Worm (Caenorhabditis elegans) whole organism, L3 larva: Measurements from ENCODE around the gene Y39A1A.21.

Experiments used
- ZK546.5 ChIP-seq: sonication (generic microtip); optimal IDR thresholded peaks from 2 replicates; lab custom pipeline; 2017; ENCODE audit warnings: missing biosample characterization, missing genetic modification characterization
- aly-2 ChIP-seq: fragments of 150-350 bp; optimal IDR thresholded peaks from 2 replicates; lab custom pipeline; 2014; ENCODE audit warnings: missing biosample characterization, missing genetic modification characterization
- ama-1 ChIP-seq: fragments of 150-350 bp; optimal IDR thresholded peaks from 2 replicates; lab custom pipeline; 2018
- ceh-82 ChIP-seq: fragments of 150-350 bp; optimal IDR thresholded peaks from 2 replicates; lab custom pipeline; 2014; ENCODE audit warnings: missing biosample characterization, missing genetic modification characterization
- daf-12 ChIP-seq: fragments of 150-350 bp; optimal IDR thresholded peaks from 2 replicates; lab custom pipeline; 2014; ENCODE audit warnings: missing biosample characterization, missing genetic modification reagents, missing genetic modification characterization
- elt-1 ChIP-seq: fragments of 150-350 bp; optimal IDR thresholded peaks from 2 replicates; lab custom pipeline; 2014; ENCODE audit warnings: missing biosample characterization, missing genetic modification characterization
- elt-2 ChIP-seq: sonication (generic microtip); optimal IDR thresholded peaks from 2 replicates; lab custom pipeline; 2016; ENCODE audit warnings: missing genetic modification reagents, mild to moderate bottlenecking, missing genetic modification characterization, missing compliant biosample characterization
- elt-3 ChIP-seq, 3 experiments: fragments of 150-350 bp in 1 of 3; sonication (generic microtip) in 2 of 3; optimal IDR thresholded peaks; 2 replicates in 2 of 3; 4 replicates in 1 of 3; lab custom pipeline; 2014 to 2017; ENCODE audit warnings: missing biosample characterization in 3 of 3, missing genetic modification characterization in 3 of 3
- eor-1 ChIP-seq, 2 experiments: fragments of 150-350 bp; optimal IDR thresholded peaks; 2 replicates each; lab custom pipeline; 2014 to 2018; ENCODE audit warnings: missing biosample characterization in 2 of 2, missing genetic modification characterization in 2 of 2
- fkh-10 ChIP-seq: sonication (generic microtip); optimal IDR thresholded peaks from 2 replicates; lab custom pipeline; 2017; ENCODE audit warnings: missing biosample characterization, missing genetic modification reagents, missing genetic modification characterization
- fkh-2 ChIP-seq: fragments of 150-350 bp; optimal IDR thresholded peaks from 2 replicates; lab custom pipeline; 2014; ENCODE audit warnings: missing biosample characterization, missing genetic modification reagents, missing genetic modification characterization
- fos-1 ChIP-seq: fragments of 150-350 bp; optimal IDR thresholded peaks from 2 replicates; lab custom pipeline; 2014; ENCODE audit warnings: missing biosample characterization, missing genetic modification characterization
- hmg-11 ChIP-seq: sonication (generic microtip); optimal IDR thresholded peaks from 2 replicates; lab custom pipeline; 2016; ENCODE audit warnings: missing genetic modification characterization, missing compliant biosample characterization
- jun-1 ChIP-seq: fragments of 150-350 bp; optimal IDR thresholded peaks from 2 replicates; lab custom pipeline; 2014; ENCODE audit warnings: missing biosample characterization, missing genetic modification reagents, missing genetic modification characterization
- lin-15B ChIP-seq: fragments of 150-350 bp; optimal IDR thresholded peaks from 2 replicates; lab custom pipeline; 2014; ENCODE audit warnings: missing biosample characterization, missing genetic modification characterization
- lin-39 ChIP-seq: fragments of 150-350 bp; optimal IDR thresholded peaks from 2 replicates; lab custom pipeline; 2018; ENCODE audit warnings: missing biosample characterization, missing genetic modification reagents, missing genetic modification characterization
- lsy-12 ChIP-seq: sonication (generic microtip); optimal IDR thresholded peaks from 2 replicates; lab custom pipeline; 2016; ENCODE audit warnings: mild to moderate bottlenecking, missing genetic modification characterization, missing compliant biosample characterization
- mdl-1 ChIP-seq: fragments of 150-350 bp; optimal IDR thresholded peaks from 2 replicates; lab custom pipeline; 2014; ENCODE audit warnings: missing biosample characterization, missing genetic modification characterization
- mml-1 ChIP-seq: fragments of 150-350 bp; sonication (generic microtip); optimal IDR thresholded peaks from 3 replicates; lab custom pipeline; 2014; ENCODE audit warnings: missing biosample characterization, missing genetic modification characterization
- nfya-1 ChIP-seq: sonication (generic microtip); optimal IDR thresholded peaks from 2 replicates; lab custom pipeline; 2017; ENCODE audit warnings: missing genetic modification characterization, mild to moderate bottlenecking, missing compliant biosample characterization, antibody characterized with exemption, moderate library complexity; ENCODE audit not compliant: insufficient read depth
- nhr-11 ChIP-seq: fragments of 150-350 bp; optimal IDR thresholded peaks from 2 replicates; lab custom pipeline; 2014; ENCODE audit warnings: missing biosample characterization, missing genetic modification characterization
- nhr-23 ChIP-seq: fragments of 150-350 bp; optimal IDR thresholded peaks from 2 replicates; lab custom pipeline; 2014; ENCODE audit warnings: missing biosample characterization, missing genetic modification reagents, missing genetic modification characterization
- nhr-237 ChIP-seq: fragments of 150-350 bp; optimal IDR thresholded peaks from 2 replicates; lab custom pipeline; 2014; ENCODE audit warnings: missing biosample characterization, missing genetic modification characterization
- nhr-25 ChIP-seq: sonication (generic microtip); optimal IDR thresholded peaks from 2 replicates; lab custom pipeline; 2017; ENCODE audit warnings: missing biosample characterization, missing genetic modification characterization
- nhr-28 ChIP-seq: fragments of 150-350 bp; optimal IDR thresholded peaks from 2 replicates; lab custom pipeline; 2014; ENCODE audit warnings: missing biosample characterization, missing genetic modification characterization
- nhr-43 ChIP-seq: sonication (generic microtip); optimal IDR thresholded peaks from 2 replicates; lab custom pipeline; 2016; ENCODE audit warnings: mild to moderate bottlenecking, missing genetic modification characterization, missing compliant biosample characterization; ENCODE audit not compliant: poor library complexity, severe bottlenecking
- nhr-67 ChIP-seq: fragments of 150-350 bp; optimal IDR thresholded peaks from 2 replicates; lab custom pipeline; 2014; ENCODE audit warnings: missing biosample characterization, missing genetic modification characterization
- nhr-76 ChIP-seq: fragments of 150-350 bp; sonication (generic microtip); optimal IDR thresholded peaks from 5 replicates; lab custom pipeline; 2014; ENCODE audit warnings: missing biosample characterization, missing genetic modification characterization
- nhr-77 ChIP-seq: fragments of 150-350 bp; optimal IDR thresholded peaks from 2 replicates; lab custom pipeline; 2014; ENCODE audit warnings: missing biosample characterization, missing genetic modification characterization
- pha-4 ChIP-seq: fragments of 150-350 bp; optimal IDR thresholded peaks from 2 replicates; lab custom pipeline; 2014; ENCODE audit warnings: missing biosample characterization, missing genetic modification reagents, missing genetic modification characterization
- pqm-1 ChIP-seq: fragments of 150-350 bp; optimal IDR thresholded peaks from 2 replicates; lab custom pipeline; 2017; ENCODE audit warnings: missing biosample characterization, missing genetic modification characterization, inconsistent platforms
- sea-2 ChIP-seq: fragments of 150-350 bp; sonication (generic microtip); optimal IDR thresholded peaks from 4 replicates; lab custom pipeline; 2014; ENCODE audit warnings: missing biosample characterization, missing genetic modification reagents, missing genetic modification characterization
- skn-1 ChIP-seq: fragments of 150-350 bp; optimal IDR thresholded peaks from 2 replicates; lab custom pipeline; 2014; ENCODE audit warnings: missing biosample characterization, missing genetic modification characterization
- snpc-4 ChIP-seq: fragments of 150-350 bp; optimal IDR thresholded peaks from 2 replicates; lab custom pipeline; 2014; ENCODE audit warnings: missing biosample characterization, missing genetic modification characterization
- tbx-2 ChIP-seq: sonication (generic microtip); optimal IDR thresholded peaks from 2 replicates; lab custom pipeline; 2016; ENCODE audit warnings: mild to moderate bottlenecking, missing genetic modification characterization, missing compliant biosample characterization
- unc-39 ChIP-seq: sonication (generic microtip); optimal IDR thresholded peaks from 4 replicates; lab custom pipeline; 2017; ENCODE audit warnings: missing biosample characterization, missing genetic modification characterization
- zag-1 ChIP-seq: fragments of 150-350 bp; optimal IDR thresholded peaks from 2 replicates; lab custom pipeline; 2014; ENCODE audit warnings: missing biosample characterization, missing genetic modification characterization
- ztf-11 ChIP-seq: fragments of 150-350 bp; optimal IDR thresholded peaks from 2 replicates; lab custom pipeline; 2014; ENCODE audit warnings: missing biosample characterization, missing genetic modification characterization
- ztf-4 ChIP-seq: fragments of 150-350 bp; optimal IDR thresholded peaks from 2 replicates; lab custom pipeline; 2014; ENCODE audit warnings: missing biosample characterization, missing genetic modification characterization

Y39A1A.21 gene

ce11 chrIII:10708484-10708883 is 1.7 kb upstream of the Y39A1A.21 start:
- TF ChIP-seq eor-1 (tag; optimal IDR thresholded peaks at IDR 0.05; lab: Kevin White, UChicago) (no peak), lin-39 (tag; lab: Kevin White, UChicago) (no peak), fkh-10 (GFP tag; lab: Kevin White, UChicago) (no peak), fkh-2 (tag; lab: Kevin White, UChicago) (no peak), snpc-4 (no peak), nhr-77 (tag; lab: Kevin White, UChicago) (no peak), elt-1 (tag; lab: Kevin White, UChicago) (no peak), hmg-11 (tag; lab: Kevin White, UChicago) (no peak), nhr-23 (tag; lab: Kevin White, UChicago) (no peak), lin-15B (no peak), elt-2 (no peak), lsy-12 (tag; lab: Kevin White, UChicago) (no peak)

DNA sequence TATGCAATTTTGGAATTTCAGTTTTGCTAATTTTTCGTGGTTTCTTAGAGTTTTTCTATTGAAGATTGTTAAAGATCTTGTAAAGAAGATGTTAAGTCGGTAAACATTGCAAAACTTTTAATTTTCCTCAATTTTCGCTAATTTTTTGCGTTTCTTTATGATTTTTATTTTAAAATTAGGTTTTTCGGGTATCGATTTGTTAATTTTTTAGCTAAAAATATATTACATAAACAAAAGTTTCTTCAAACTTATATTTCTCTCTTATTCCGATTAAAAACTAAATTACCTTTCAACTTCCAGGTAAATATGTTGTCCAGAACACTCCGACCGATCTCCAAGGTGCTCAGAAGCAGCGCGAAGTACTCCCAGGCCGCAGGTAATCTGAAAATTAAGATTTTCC is 639 bp upstream of the Y39A1A.21 start, which contains the start of gene mrpl-12:
mrpl-12 (plus strand) TSS at position 301 of the 400 bp plus-strand sequence.
- TF ChIP-seq nhr-23 (tag; lab: Kevin White, UChicago): no peak
- no peak for TF ChIP-seq jun-1 (tag; lab: Kevin White, UChicago)

DNA sequence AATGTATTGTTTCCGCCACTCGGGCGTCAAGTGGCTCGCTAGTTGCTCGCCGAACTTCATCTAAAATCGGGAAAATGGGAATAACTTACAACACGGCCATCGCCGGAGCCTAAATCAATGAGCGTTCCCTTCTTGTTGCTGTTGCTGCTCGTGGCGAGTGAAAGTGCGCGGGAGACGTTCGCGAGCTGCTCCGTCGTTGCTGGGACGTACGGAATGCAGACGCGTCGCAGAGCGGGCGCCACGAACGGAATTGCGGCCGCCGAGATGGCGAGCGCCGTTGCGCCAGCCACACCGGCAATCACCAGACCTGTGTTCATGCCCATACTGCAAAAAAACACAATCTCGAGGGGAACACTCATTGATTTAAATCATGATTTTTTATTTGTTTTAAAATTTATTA is 341 bp downstream of the Y39A1A.21 start:
- no peak for TF ChIP-seq ceh-82
- TF ChIP-seq ztf-4 (tag; lab: Kevin White, UChicago): no peak
- no peak for TF ChIP-seq ztf-11 (tag; lab: Kevin White, UChicago)
- no peak for TF ChIP-seq fos-1 (tag; lab: Kevin White, UChicago)
- TF ChIP-seq pha-4 (tag; lab: Kevin White, UChicago): no peak
- TF ChIP-seq nhr-77 (tag; lab: Kevin White, UChicago): no peak
- TF ChIP-seq fkh-10 (GFP tag; lab: Kevin White, UChicago): no peak
- TF ChIP-seq mml-1 (tag; lab: Kevin White, UChicago): no peak
- no peak for TF ChIP-seq elt-1 (tag; lab: Kevin White, UChicago)
- no peak for TF ChIP-seq pqm-1 (tag; lab: Kevin White, UChicago)
- TF ChIP-seq lin-39 (tag; lab: Kevin White, UChicago): no peak
- TF ChIP-seq lin-15B: no peak
- no peak for TF ChIP-seq nhr-237 (tag; lab: Kevin White, UChicago)
- TF ChIP-seq snpc-4: no peak

DNA sequence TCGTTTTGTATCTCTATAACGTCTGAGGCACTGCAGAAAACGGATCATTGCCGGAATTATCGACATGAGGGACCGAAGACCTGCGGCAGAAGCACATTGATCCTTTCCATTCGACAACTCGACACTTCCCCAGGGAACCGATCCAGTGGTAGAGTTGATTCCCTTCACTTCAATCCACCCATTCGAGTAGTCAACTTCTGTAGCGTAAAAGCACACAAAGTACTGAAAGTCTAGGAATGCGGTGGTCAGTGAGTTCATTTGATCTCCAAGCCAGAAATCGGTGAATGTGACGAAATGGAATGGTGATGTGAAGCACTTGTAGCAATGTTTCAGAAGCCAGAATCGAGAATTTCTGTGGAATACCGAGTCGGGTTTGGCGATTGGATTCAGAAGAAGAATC is 2.3 kb downstream of the Y39A1A.21 start:
- TF ChIP-seq eor-1 (tag; optimal IDR thresholded peaks at IDR 0.05; lab: Kevin White, UChicago): no peak
- no peak for TF ChIP-seq ceh-82
- no peak for TF ChIP-seq elt-2
- TF ChIP-seq nhr-43 (tag; lab: Kevin White, UChicago): no peak
- no peak for TF ChIP-seq nhr-28 (tag; lab: Kevin White, UChicago)
- TF ChIP-seq nhr-25 (tag; lab: Kevin White, UChicago): no peak
- TF ChIP-seq sea-2 (GFP tag; lab: Kevin White, UChicago): no peak
- TF ChIP-seq pha-4 (tag; lab: Kevin White, UChicago): no peak
- no peak for TF ChIP-seq elt-3 (tag; optimal IDR thresholded peaks at IDR 0.05; lab: Kevin White, UChicago)
- no peak for TF ChIP-seq skn-1
- TF ChIP-seq nhr-67 (tag; lab: Kevin White, UChicago): no peak
- no peak for TF ChIP-seq mml-1 (tag; lab: Kevin White, UChicago)
- no peak for TF ChIP-seq fkh-10 (GFP tag; lab: Kevin White, UChicago)
- no peak for TF ChIP-seq nfya-1 (tag; lab: Kevin White, UChicago)
- TF ChIP-seq nhr-23 (tag; lab: Kevin White, UChicago): no peak
- TF ChIP-seq hmg-11 (tag; lab: Kevin White, UChicago): no peak

- TF ChIP-seq nhr-43 (tag; lab: Kevin White, UChicago) (no peak), aly-2 (tag; lab: Kevin White, UChicago) (no peak), mdl-1 (no peak), zag-1 (no peak), nhr-11 (tag; lab: Kevin White, UChicago) (no peak), ama-1 (lab: Kevin White, UChicago) (no peak), daf-12 (tag; lab: Kevin White, UChicago) (no peak), jun-1 (tag; lab: Kevin White, UChicago) (no peak), nhr-76 (tag; lab: Kevin White, UChicago) (no peak), elt-2 (no peak), unc-39 (tag; lab: Kevin White, UChicago) (no peak), tbx-2 (tag; lab: Kevin White, UChicago) (no peak), ZK546.5 (tag; lab: Kevin White, UChicago) (no peak), lin-15B (no peak), nhr-25 (tag; lab: Kevin White, UChicago) (no peak)
Observed at ce11 chrIII:10703833-10704232, 3.0 kb downstream of the Y39A1A.21 start.
